Worm (Caenorhabditis elegans) whole organism, L3 larva: ENCODE data around the gene asd-1.

ENCODE experiments used
- egl-27 ChIP-seq: sonication (generic microtip); optimal IDR thresholded peaks from 4 replicates; lab custom pipeline; 2017; ENCODE audit warnings: missing biosample characterization, missing genetic modification reagents, missing genetic modification characterization
- elt-1 ChIP-seq: fragments of 150-350 bp; optimal IDR thresholded peaks from 2 replicates; lab custom pipeline; 2014; ENCODE audit warnings: missing biosample characterization, missing genetic modification characterization
- elt-3 ChIP-seq, 3 experiments: fragments of 150-350 bp in 1 of 3; sonication (generic microtip) in 2 of 3; optimal IDR thresholded peaks; 2 replicates in 2 of 3; 4 replicates in 1 of 3; lab custom pipeline; 2014 to 2017; ENCODE audit warnings: missing biosample characterization in 3 of 3, missing genetic modification characterization in 3 of 3
- fos-1 ChIP-seq: fragments of 150-350 bp; optimal IDR thresholded peaks from 2 replicates; lab custom pipeline; 2014; ENCODE audit warnings: missing biosample characterization, missing genetic modification characterization
- lin-15B ChIP-seq: fragments of 150-350 bp; optimal IDR thresholded peaks from 2 replicates; lab custom pipeline; 2014; ENCODE audit warnings: missing biosample characterization, missing genetic modification characterization
- lin-39 ChIP-seq: fragments of 150-350 bp; optimal IDR thresholded peaks from 2 replicates; lab custom pipeline; 2018; ENCODE audit warnings: missing biosample characterization, missing genetic modification reagents, missing genetic modification characterization
- nhr-11 ChIP-seq: fragments of 150-350 bp; optimal IDR thresholded peaks from 2 replicates; lab custom pipeline; 2014; ENCODE audit warnings: missing biosample characterization, missing genetic modification characterization
- nhr-67 ChIP-seq: fragments of 150-350 bp; optimal IDR thresholded peaks from 2 replicates; lab custom pipeline; 2014; ENCODE audit warnings: missing biosample characterization, missing genetic modification characterization
- pqm-1 ChIP-seq: fragments of 150-350 bp; optimal IDR thresholded peaks from 2 replicates; lab custom pipeline; 2017; ENCODE audit warnings: missing biosample characterization, missing genetic modification characterization, inconsistent platforms
- sea-2 ChIP-seq: fragments of 150-350 bp; sonication (generic microtip); optimal IDR thresholded peaks from 4 replicates; lab custom pipeline; 2014; ENCODE audit warnings: missing biosample characterization, missing genetic modification reagents, missing genetic modification characterization
- skn-1 ChIP-seq: fragments of 150-350 bp; optimal IDR thresholded peaks from 2 replicates; lab custom pipeline; 2014; ENCODE audit warnings: missing biosample characterization, missing genetic modification characterization
- snpc-4 ChIP-seq: fragments of 150-350 bp; optimal IDR thresholded peaks from 2 replicates; lab custom pipeline; 2014; ENCODE audit warnings: missing biosample characterization, missing genetic modification characterization
- unc-62 ChIP-seq: fragments of 150-350 bp; sonication (generic microtip); optimal IDR thresholded peaks from 4 replicates; lab custom pipeline; 2014; ENCODE audit warnings: missing biosample characterization, missing genetic modification reagents, missing genetic modification characterization
- ztf-4 ChIP-seq: fragments of 150-350 bp; optimal IDR thresholded peaks from 2 replicates; lab custom pipeline; 2014; ENCODE audit warnings: missing biosample characterization, missing genetic modification characterization

DNA sequence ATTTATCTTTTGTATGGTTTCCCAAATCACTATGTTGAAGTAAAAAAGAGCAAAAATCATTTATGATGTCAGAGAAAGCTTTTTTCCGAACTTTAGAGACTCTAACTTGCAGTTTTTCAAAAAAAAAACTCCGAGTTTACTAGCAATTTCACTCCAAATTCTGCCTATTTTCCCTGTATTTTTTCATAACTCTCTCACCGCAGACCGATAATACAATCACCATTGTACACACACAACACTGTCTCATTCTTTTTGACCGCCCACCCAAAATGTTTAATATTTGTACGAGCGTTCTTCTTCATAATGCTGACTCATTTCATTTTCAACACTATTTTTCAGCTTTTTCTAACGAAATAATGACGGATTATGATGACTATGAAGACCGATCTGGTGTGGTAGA lies 31.8 kb downstream of the asd-1 start, which contains the start of gene F43C1.5:
- TF ChIP-seq nhr-11 (no peak), fos-1 (no peak), lin-15B (no peak), unc-62 (GFP tag; lab: Kevin White, UChicago) (no peak), lin-39 (no peak), sea-2 (no peak), ztf-4 (no peak), egl-27 (tag; lab: Kevin White, UChicago) (no peak), elt-3 (tag; optimal IDR thresholded peaks at IDR 0.05; lab: Kevin White, UChicago) (no peak), nhr-67 (no peak), skn-1 (tag; lab: Kevin White, UChicago) (no peak), snpc-4 (tag; lab: Kevin White, UChicago) (no peak), elt-1 (tag; lab: Kevin White, UChicago) (no peak), pqm-1 (no peak)
